Fruit fly (Drosophila melanogaster) whole organism, embryonic: Measurements from ENCODE around the gene CG43797.

Source experiments
- Awh ChIP-seq: fragments of 200-800 bp; sonication (Bioruptor generic); IDR thresholded peaks from 2 replicates; pipeline ENCODE4, ENCODE4 v1.3.6; 2022; ENCODE audit warnings: missing biosample characterization, missing genetic modification characterization
- C15 ChIP-seq: fragments of 200-800 bp; sonication (Bioruptor generic); IDR thresholded peaks from 3 replicates; pipeline ENCODE4 v1.3.6; 2022; ENCODE audit warnings: missing biosample characterization, missing genetic modification characterization
- CG10274 ChIP-seq: fragments of 200-800 bp; sonication (Bioruptor generic); optimal IDR thresholded peaks from 3 replicates; lab custom pipeline; 2017; ENCODE audit warnings: missing biosample characterization, mild to moderate bottlenecking, missing genetic modification characterization
- CG11093 ChIP-seq: fragments of 200-800 bp; sonication (Bioruptor generic); IDR thresholded peaks from 3 replicates; pipeline ENCODE4 v1.3.6; 2022; ENCODE audit warnings: missing biosample characterization, missing genetic modification characterization
- CG13123 ChIP-seq: fragments of 200-800 bp; sonication (Bioruptor generic); optimal IDR thresholded peaks from 2 replicates; lab custom pipeline; 2016; ENCODE audit warnings: missing biosample characterization, missing genetic modification characterization
- CG16863 ChIP-seq: fragments of 200-800 bp; sonication (Bioruptor generic); optimal IDR thresholded peaks from 3 replicates; lab custom pipeline; 2016; ENCODE audit warnings: missing biosample characterization, missing genetic modification characterization
- CG18011 ChIP-seq: fragments of 200-800 bp; sonication (Bioruptor generic); optimal IDR thresholded peaks from 2 replicates; lab custom pipeline; 2017; ENCODE audit warnings: missing biosample characterization, missing genetic modification characterization, mild to moderate bottlenecking, moderate library complexity, missing genotype
- CG18262 ChIP-seq: fragments of 200-800 bp; optimal IDR thresholded peaks from 3 replicates; lab custom pipeline; 2019; ENCODE audit warnings: missing biosample characterization, mild to moderate bottlenecking, missing genetic modification characterization, moderate library complexity
- CG18764 ChIP-seq: fragments of 200-800 bp; sonication (Bioruptor generic); optimal IDR thresholded peaks from 3 replicates; lab custom pipeline; 2016; ENCODE audit warnings: missing biosample characterization, missing genetic modification characterization
- CG3995 ChIP-seq: fragments of 200-800 bp; sonication (Bioruptor generic); optimal IDR thresholded peaks from 3 replicates; lab custom pipeline; 2016; ENCODE audit warnings: missing biosample characterization, missing genetic modification characterization
- CG4360 ChIP-seq: fragments of 200-800 bp; sonication (Bioruptor generic); IDR thresholded peaks from 2 replicates; pipeline ENCODE4 v1.3.6; 2022; ENCODE audit warnings: missing biosample characterization, missing genetic modification characterization
- CG5180 ChIP-seq: fragments of 200-800 bp; sonication (Bioruptor generic); optimal IDR thresholded peaks from 3 replicates; lab custom pipeline; 2017; ENCODE audit warnings: missing biosample characterization, missing genetic modification characterization, mild to moderate bottlenecking, moderate library complexity, missing genetic modification reagents
- D19A ChIP-seq: fragments of 200-800 bp; optimal IDR thresholded peaks from 3 replicates; lab custom pipeline; 2019; ENCODE audit warnings: missing biosample characterization, mild to moderate bottlenecking, missing genetic modification characterization, moderate library complexity
- Deaf1 ChIP-seq: fragments of 200-800 bp; optimal IDR thresholded peaks from 3 replicates; lab custom pipeline; 2019; ENCODE audit warnings: missing biosample characterization, mild to moderate bottlenecking, missing genetic modification characterization, moderate library complexity
- Ets97D ChIP-seq: fragments of 200-800 bp; sonication (Bioruptor generic); optimal IDR thresholded peaks from 3 replicates; lab custom pipeline; 2016; ENCODE audit warnings: missing biosample characterization, missing genetic modification characterization
- Fer2 ChIP-seq: fragments of 200-800 bp; sonication (Bioruptor generic); optimal IDR thresholded peaks from 2 replicates; lab custom pipeline; 2018; ENCODE audit warnings: missing biosample characterization, mild to moderate bottlenecking, missing genetic modification characterization, moderate library complexity
- GATAe ChIP-seq: fragments of 200-800 bp; sonication (Bioruptor generic); conservative IDR thresholded peaks from 2 replicates; pipeline ENCODE4 v1.3.6; 2022; ENCODE audit warnings: missing biosample characterization, missing genetic modification characterization
- Pdp1 ChIP-seq, 2 experiments: fragments of 200-800 bp; sonication (Bioruptor generic); optimal IDR thresholded peaks; 3 replicates each; lab custom pipeline; 2016; ENCODE audit warnings: missing biosample characterization in 2 of 2, missing genetic modification characterization in 2 of 2, mild to moderate bottlenecking in 1 of 2, moderate library complexity in 1 of 2
- Rfx ChIP-seq: fragments of 200-800 bp; sonication (Bioruptor generic); IDR thresholded peaks from 2 replicates; pipeline ENCODE4 v1.3.6; 2022; ENCODE audit warnings: missing biosample characterization, missing genetic modification characterization
- bsh ChIP-seq, 2 experiments: fragments of 200-800 bp; sonication (Bioruptor generic); optimal IDR thresholded peaks; 2 replicates each; lab custom pipeline; 2017 to 2018; ENCODE audit warnings: mild to moderate bottlenecking in 2 of 2, missing biosample characterization in 2 of 2, missing genetic modification characterization in 2 of 2, moderate library complexity in 1 of 2
- chinmo ChIP-seq: fragments of 200-800 bp; sonication (Bioruptor generic); IDR thresholded peaks from 4 replicates; pipeline ENCODE4 v1.3.6; 2022; ENCODE audit warnings: missing biosample characterization, missing genetic modification characterization; ENCODE audit not compliant: partially characterized antibody
- corto ChIP-seq: fragments of 200-800 bp; sonication (Bioruptor generic); optimal IDR thresholded peaks from 2 replicates; lab custom pipeline; 2016; ENCODE audit warnings: missing biosample characterization, mild to moderate bottlenecking, missing genetic modification characterization, moderate library complexity
- crc ChIP-seq: fragments of 200-800 bp; sonication (Bioruptor generic); optimal IDR thresholded peaks from 2 replicates; lab custom pipeline; 2016; ENCODE audit warnings: missing biosample characterization, missing genetic modification characterization
- crol ChIP-seq: fragments of 200-800 bp; sonication (Bioruptor generic); IDR thresholded peaks from 2 replicates; pipeline ENCODE4 v1.3.6; 2022; ENCODE audit warnings: missing biosample characterization, missing genetic modification characterization
- dm ChIP-seq: fragments of 200-800 bp; sonication (Bioruptor generic); optimal IDR thresholded peaks from 3 replicates; lab custom pipeline; 2016; ENCODE audit warnings: missing biosample characterization, missing genetic modification characterization
- ems ChIP-seq: fragments of 200-800 bp; sonication (Bioruptor generic); optimal IDR thresholded peaks from 3 replicates; lab custom pipeline; 2016; ENCODE audit warnings: missing biosample characterization, missing genetic modification characterization
- ewg ChIP-seq: fragments of 200-800 bp; sonication (Bioruptor generic); optimal IDR thresholded peaks from 3 replicates; lab custom pipeline; 2017; ENCODE audit warnings: mild to moderate bottlenecking, missing biosample characterization, missing genetic modification reagents, missing genetic modification characterization
- gsb-n ChIP-seq: fragments of 200-800 bp; sonication (Bioruptor generic); optimal IDR thresholded peaks from 3 replicates; lab custom pipeline; 2018; ENCODE audit warnings: missing biosample characterization, mild to moderate bottlenecking, missing genetic modification characterization
- her ChIP-seq: fragments of 200-800 bp; sonication (Bioruptor generic); optimal IDR thresholded peaks from 2 replicates; lab custom pipeline; 2016; ENCODE audit warnings: missing biosample characterization, missing genetic modification characterization
- ind ChIP-seq: fragments of 200-800 bp; sonication (Bioruptor generic); optimal IDR thresholded peaks from 3 replicates; lab custom pipeline; 2016; ENCODE audit warnings: missing biosample characterization, missing genetic modification characterization
- kay ChIP-seq: fragments of 200-800 bp; sonication (Bioruptor generic); optimal IDR thresholded peaks from 2 replicates; lab custom pipeline; 2016; ENCODE audit warnings: missing biosample characterization, missing genetic modification characterization
- ken ChIP-seq: fragments of 200-800 bp; sonication (Bioruptor generic); IDR thresholded peaks from 3 replicates; pipeline ENCODE4 v1.3.6; 2022; ENCODE audit warnings: missing biosample characterization, missing genetic modification characterization
- lola ChIP-seq, 3 experiments: fragments of >200 bp in 2 of 3; fragments of 200-800 bp in 1 of 3; sonication (Bioruptor generic) in 1 of 3; optimal IDR thresholded peaks; 2 replicates each; lab custom pipeline; 2017 to 2019; ENCODE audit warnings: missing biosample characterization in 3 of 3, missing genetic modification characterization in 3 of 3, mild to moderate bottlenecking in 1 of 3, moderate library complexity in 1 of 3
- nau ChIP-seq: fragments of 200-800 bp; sonication (Bioruptor generic); optimal IDR thresholded peaks from 3 replicates; lab custom pipeline; 2017; ENCODE audit warnings: missing biosample characterization, mild to moderate bottlenecking, missing genetic modification characterization, missing genetic modification reagents
- nmo ChIP-seq: fragments of 200-800 bp; sonication (Bioruptor generic); optimal IDR thresholded peaks from 2 replicates; lab custom pipeline; 2018; ENCODE audit warnings: missing biosample characterization, mild to moderate bottlenecking, missing genetic modification characterization, moderate library complexity
- pita ChIP-seq: fragments of 200-800 bp; sonication (Bioruptor generic); optimal IDR thresholded peaks from 2 replicates; lab custom pipeline; 2017; ENCODE audit warnings: missing biosample characterization, mild to moderate bottlenecking, missing genetic modification characterization
- so ChIP-seq: fragments of 200-800 bp; sonication (Bioruptor generic); IDR thresholded peaks from 3 replicates; pipeline ENCODE4 v1.3.6; 2022; ENCODE audit warnings: missing biosample characterization, missing genetic modification characterization
- tap ChIP-seq: fragments of 200-800 bp; optimal IDR thresholded peaks from 3 replicates; lab custom pipeline; 2019; ENCODE audit warnings: missing biosample characterization, mild to moderate bottlenecking, missing genetic modification characterization, moderate library complexity
- trh ChIP-seq: fragments of 200-800 bp; sonication (Bioruptor generic); optimal IDR thresholded peaks from 2 replicates; lab custom pipeline; 2016; ENCODE audit warnings: missing biosample characterization, missing genetic modification characterization

CG43797 gene

dm6 chr2L:3991638-3992037, 8.2 kb upstream of the CG43797 start, which contains the start of gene fred (continued):
- TF ChIP-seq ems (GFP tag; lab: Kevin White, UChicago) (no peak), Fer2 (no peak), ewg (GFP tag; lab: Kevin White, UChicago) (peak; percentile 62), pita (GFP tag; lab: Kevin White, UChicago) (no peak), nmo (GFP tag; lab: Kevin White, UChicago) (no peak), Pdp1 (GFP tag; optimal IDR thresholded peaks at IDR 0.05; lab: Kevin White, UChicago) (no peak), her (GFP tag; lab: Kevin White, UChicago) (no peak), trh (GFP tag; lab: Kevin White, UChicago) (no peak), corto (GFP tag; lab: Kevin White, UChicago) (no peak), Deaf1 (tag; lab: Kevin White, UChicago) (peak; percentile 95), CG11093 (GFP tag; lab: Robert Waterston, UW) (no peak), dm (GFP tag; lab: Kevin White, UChicago) (no peak), nau (GFP tag; lab: Kevin White, UChicago) (no peak), CG5180 (GFP tag; lab: Kevin White, UChicago) (peak; percentile 42), crol (GFP tag; lab: Robert Waterston, UW) (no peak), CG18262 (tag; lab: Kevin White, UChicago) (no peak), bsh (GFP tag; optimal IDR thresholded peaks at IDR 0.05; lab: Kevin White, UChicago) (no peak), chinmo (0 out of 4 replicates have a peak, but pooled peaks have one; percentile 11), Rfx (no peak), tap (tag; lab: Kevin White, UChicago) (no peak), so (no peak), CG3995 (GFP tag; lab: Kevin White, UChicago) (no peak), D19A (tag; lab: Kevin White, UChicago) (no peak), CG10274 (GFP tag; lab: Kevin White, UChicago) (no peak), CG18764 (GFP tag; lab: Kevin White, UChicago) (no peak), ken (no peak), crc (GFP tag; lab: Kevin White, UChicago) (no peak)

dm6 chr2L:4003780-4004179, 4.0 kb downstream of the CG43797 start, which contains the start of gene CG34176:
Gene CG34176, plus strand, starts transcription at chr2L:4004080.
- TF ChIP-seq Ets97D (GFP tag; lab: Kevin White, UChicago) (no peak), kay (GFP tag; lab: Kevin White, UChicago) (no peak), C15 (GFP tag; lab: Robert Waterston, UW) (no peak), CG13123 (no peak), CG16863 (no peak), lola (GFP tag; optimal IDR thresholded peaks at IDR 0.05; lab: Kevin White, UChicago) (no peak), ind (GFP tag; lab: Kevin White, UChicago) (no peak), CG18011 (GFP tag; lab: Kevin White, UChicago) (no peak), GATAe (GFP tag; lab: Robert Waterston, UW) (0 out of 2 replicates have a peak, but pooled peaks have one; percentile 13), gsb-n (tag; lab: Kevin White, UChicago) (no peak), Awh (0 out of 2 replicates have a peak, but pooled peaks have one; percentile 16), CG4360 (no peak)
